Worm (Caenorhabditis elegans): ENCODE results near the gene JC8.4.

Gene JC8.4

ce11 chrIV:13205891-13206290 is 37.6 kb upstream of the JC8.4 start:
- TF ChIP-seq mcd-1 (GFP tag; IDR thresholded peaks at IDR 0.05) (peak; percentile 74), efl-1 (GFP tag; optimal IDR thresholded peaks at IDR 0.05) (peak; percentile 26), chd-7 (tag; optimal IDR thresholded peaks at IDR 0.05) (no peak)

- TF ChIP-seq nhr-179 (tag; optimal IDR thresholded peaks at IDR 0.05) (no peak), zfh-2 (GFP tag; conservative IDR thresholded peaks at IDR 0.05) (no peak), lin-40 (tag; optimal IDR thresholded peaks at IDR 0.05) (no peak), snpc-1.3 (tag; optimal IDR thresholded peaks at IDR 0.05; ENCODE audit: insufficient read depth) (no peak), hlh-26 (GFP tag; conservative IDR thresholded peaks at IDR 0.05) (no peak), F37B4.10 (GFP tag; IDR thresholded peaks at IDR 0.05) (no peak), lin-26 (GFP tag; IDR thresholded peaks at IDR 0.05) (no peak), madf-6 (GFP tag; IDR thresholded peaks at IDR 0.05) (no peak), K11D2.4 (GFP tag; IDR thresholded peaks at IDR 0.05) (no peak), attf-5 (GFP tag; optimal IDR thresholded peaks at IDR 0.05) (no peak), D2030.7 (GFP tag; IDR thresholded peaks at IDR 0.05) (no peak), akir-1 (GFP tag; optimal IDR thresholded peaks at IDR 0.05) (no peak), cebp-1 (GFP tag; IDR thresholded peaks at IDR 0.05) (no peak), cebp-1 (tag; optimal IDR thresholded peaks at IDR 0.05) (no peak), lsy-27 (tag; optimal IDR thresholded peaks at IDR 0.05; ENCODE audit: borderline replicate concordance, insufficient read depth) (no peak), B0019.2 (GFP tag; conservative IDR thresholded peaks at IDR 0.05) (no peak), F33H1.4 (GFP tag; IDR thresholded peaks at IDR 0.05) (no peak), die-1 (tag; optimal IDR thresholded peaks at IDR 0.05) (no peak), F52B5.7 (tag; optimal IDR thresholded peaks at IDR 0.05) (no peak)
Measured at ce11 chrIV:13209566-13209965, 33.9 kb upstream of the JC8.4 start, which contains the start of gene C48D1.9. Gene C48D1.9, minus strand, starts transcription at chrIV:13209666.

ce11 chrIV:13214466-13214865 is 29.0 kb upstream of the JC8.4 start, which contains the start of gene cho-1:
Gene cho-1, minus strand, starts transcription at chrIV:13214566.
- no peak for TF ChIP-seq egrh-3 (GFP tag; IDR thresholded peaks at IDR 0.05)
- TF ChIP-seq nfya-1 (tag; optimal IDR thresholded peaks at IDR 0.05; ENCODE audit: borderline replicate concordance, insufficient read depth): no peak
- TF ChIP-seq aptf-2 (GFP tag; conservative IDR thresholded peaks at IDR 0.05): no peak
- TF ChIP-seq Y53F4B.3 (GFP tag; IDR thresholded peaks at IDR 0.05): no peak
- no peak for TF ChIP-seq F57C9.4 (tag; optimal IDR thresholded peaks at IDR 0.05)
- no peak for TF ChIP-seq aptf-3 (GFP tag; IDR thresholded peaks at IDR 0.05)
- TF ChIP-seq ceh-58 (GFP tag; IDR thresholded peaks at IDR 0.05): no peak
- no peak for TF ChIP-seq fkh-3 (tag; optimal IDR thresholded peaks at IDR 0.05)
- no peak for TF ChIP-seq ztf-22 (GFP tag; optimal IDR thresholded peaks at IDR 0.05)
- TF ChIP-seq chd-7 (tag; optimal IDR thresholded peaks at IDR 0.05): no peak
- no peak for TF ChIP-seq die-1 (tag; optimal IDR thresholded peaks at IDR 0.05)
- no peak for TF ChIP-seq cebp-1 (GFP tag; IDR thresholded peaks at IDR 0.05)
- TF ChIP-seq cebp-1 (tag; optimal IDR thresholded peaks at IDR 0.05): no peak
- no peak for TF ChIP-seq somi-1 (GFP tag; optimal IDR thresholded peaks at IDR 0.05)
- TF ChIP-seq T07F8.4 (tag; optimal IDR thresholded peaks at IDR 0.05): no peak
- TF ChIP-seq ceh-79 (tag; optimal IDR thresholded peaks at IDR 0.05): no peak
- TF ChIP-seq pha-4 (tag; optimal IDR thresholded peaks at IDR 0.05): no peak
- no peak for TF ChIP-seq F57A8.1 (GFP tag; optimal IDR thresholded peaks at IDR 0.05)
- no peak for TF ChIP-seq F37B4.10 (GFP tag; IDR thresholded peaks at IDR 0.05)
- no peak for TF ChIP-seq F39B2.1 (GFP tag; IDR thresholded peaks at IDR 0.05)
- TF ChIP-seq lir-1 (GFP tag; conservative IDR thresholded peaks at IDR 0.05): no peak

Measured in whole organism, young adult.